Worm (Caenorhabditis elegans) whole organism, young adult: Measurements from ENCODE around the gene sft-4.

Experiments
- C06A6.2 ChIP-seq: fragments of 200-800 bp; sonication (Bioruptor generic); conservative IDR thresholded peaks from 2 replicates; pipeline ENCODE4 v1.3.6; 2022; ENCODE audit warnings: missing genetic modification characterization, missing compliant biosample characterization
- C17E4.6 ChIP-seq: fragments of 200-800 bp; sonication (Bioruptor generic); IDR thresholded peaks from 2 replicates; pipeline ENCODE4 v1.3.6; 2022; ENCODE audit warnings: missing genetic modification reagents, missing genetic modification characterization, missing compliant biosample characterization
- D2030.7 ChIP-seq: fragments of 200-800 bp; sonication (Bioruptor generic); IDR thresholded peaks from 2 replicates; pipeline ENCODE4 v1.3.6; 2022; ENCODE audit warnings: missing genetic modification reagents, missing genetic modification characterization, missing compliant biosample characterization
- F22D6.2 ChIP-seq: sonication (generic microtip); optimal IDR thresholded peaks from 2 replicates; lab custom pipeline; 2016; ENCODE audit warnings: mild to moderate bottlenecking, missing genetic modification characterization, missing compliant biosample characterization
- F39B2.1 ChIP-seq: fragments of 200-800 bp; sonication (Bioruptor generic); IDR thresholded peaks from 2 replicates; pipeline ENCODE4 v1.3.6; 2022; ENCODE audit warnings: missing genetic modification reagents, missing genetic modification characterization, missing compliant biosample characterization
- F55B11.4 ChIP-seq: sonication (generic microtip); optimal IDR thresholded peaks from 2 replicates; lab custom pipeline; 2016; ENCODE audit warnings: missing compliant biosample characterization, missing genetic modification characterization, borderline replicate concordance; ENCODE audit not compliant: insufficient read depth
- T07F8.4 ChIP-seq: sonication (generic microtip); optimal IDR thresholded peaks from 2 replicates; lab custom pipeline; 2016; ENCODE audit warnings: mild to moderate bottlenecking, missing genetic modification characterization, moderate library complexity, missing compliant biosample characterization
- Y79H2A.3 ChIP-seq: fragments of 200-800 bp; sonication (Bioruptor generic); conservative IDR thresholded peaks from 2 replicates; pipeline ENCODE4 v1.3.6; 2022; ENCODE audit warnings: missing genetic modification reagents, missing genetic modification characterization, missing compliant biosample characterization
- Y95B8A.8 ChIP-seq: fragments of 200-800 bp; sonication (Bioruptor generic); IDR thresholded peaks from 2 replicates; pipeline ENCODE4 v1.3.6; 2022; ENCODE audit warnings: missing genetic modification reagents, missing genetic modification characterization, missing compliant biosample characterization
- akir-1 ChIP-seq: fragments of 200-800 bp; sonication (Bioruptor generic); optimal IDR thresholded peaks from 2 replicates; lab custom pipeline; 2018; ENCODE audit warnings: mild to moderate bottlenecking, missing genetic modification characterization, moderate library complexity, missing compliant biosample characterization
- ama-1 ChIP-seq, 3 experiments: fragments of 150-350 bp in 1 of 3; sonication (generic microtip) in 2 of 3; optimal IDR thresholded peaks; 2 replicates each; lab custom pipeline; 2014 to 2018; ENCODE audit warnings: missing biosample characterization in 2 of 3, missing genetic modification characterization in 2 of 3, missing genetic modification reagents in 2 of 3
- attf-5 ChIP-seq: fragments of 200-800 bp; sonication (Bioruptor generic); optimal IDR thresholded peaks from 2 replicates; lab custom pipeline; 2018; ENCODE audit warnings: mild to moderate bottlenecking, missing genetic modification characterization, missing compliant biosample characterization
- ceh-100 ChIP-seq: fragments of 200-800 bp; sonication (Bioruptor generic); IDR thresholded peaks from 2 replicates; pipeline ENCODE4 v1.3.6; 2022; ENCODE audit warnings: missing genetic modification reagents, missing genetic modification characterization, missing compliant biosample characterization
- die-1 ChIP-seq: sonication (generic microtip); optimal IDR thresholded peaks from 2 replicates; lab custom pipeline; 2016; ENCODE audit warnings: missing genotype, mild to moderate bottlenecking, missing genetic modification characterization, missing compliant biosample characterization
- dpff-1 ChIP-seq: sonication (generic microtip); optimal IDR thresholded peaks from 2 replicates; lab custom pipeline; 2017; ENCODE audit warnings: mild to moderate bottlenecking, missing genetic modification characterization, missing compliant biosample characterization
- ekl-4 ChIP-seq: fragments of 200-800 bp; sonication (Bioruptor generic); IDR thresholded peaks from 2 replicates; pipeline ENCODE4 v1.3.6; 2022; ENCODE audit warnings: missing genetic modification reagents, missing genetic modification characterization, missing compliant biosample characterization
- gei-17 ChIP-seq: fragments of 200-800 bp; sonication (Bioruptor generic); optimal IDR thresholded peaks from 2 replicates; lab custom pipeline; 2018; ENCODE audit warnings: mild to moderate bottlenecking, missing genetic modification characterization, missing compliant biosample characterization
- hlh-12 ChIP-seq: sonication (generic microtip); optimal IDR thresholded peaks from 2 replicates; lab custom pipeline; 2016; ENCODE audit warnings: missing genetic modification characterization, missing compliant biosample characterization
- hmg-20 ChIP-seq: fragments of 200-800 bp; sonication (Bioruptor generic); IDR thresholded peaks from 2 replicates; pipeline ENCODE4 v1.3.6; 2022; ENCODE audit warnings: missing genetic modification reagents, missing genetic modification characterization, missing compliant biosample characterization
- hsf-1 ChIP-seq: fragments of 200-800 bp; sonication (Bioruptor generic); IDR thresholded peaks from 2 replicates; pipeline ENCODE4 v1.3.6; 2022; ENCODE audit warnings: missing genetic modification reagents, missing genetic modification characterization, missing compliant biosample characterization
- lag-1 ChIP-seq: fragments of 200-800 bp; sonication (Bioruptor generic); IDR thresholded peaks from 2 replicates; pipeline ENCODE4 v1.3.6; 2022; ENCODE audit warnings: missing genetic modification reagents, missing genetic modification characterization, missing compliant biosample characterization
- lin-26 ChIP-seq: fragments of 200-800 bp; sonication (Bioruptor generic); IDR thresholded peaks from 2 replicates; pipeline ENCODE4 v1.3.6; 2022; ENCODE audit warnings: missing genetic modification reagents, missing genetic modification characterization, missing compliant biosample characterization
- madf-3 ChIP-seq: fragments of 200-800 bp; sonication (Bioruptor generic); IDR thresholded peaks from 2 replicates; pipeline ENCODE4 v1.3.6; 2022; ENCODE audit warnings: missing genetic modification reagents, missing genetic modification characterization, missing compliant biosample characterization
- madf-6 ChIP-seq: fragments of 200-800 bp; sonication (Bioruptor generic); IDR thresholded peaks from 2 replicates; pipeline ENCODE4 v1.3.6; 2022; ENCODE audit warnings: missing genetic modification reagents, missing genetic modification characterization, missing compliant biosample characterization
- mel-28 ChIP-seq: sonication (generic microtip); optimal IDR thresholded peaks from 2 replicates; lab custom pipeline; 2016; ENCODE audit warnings: borderline replicate concordance, mild to moderate bottlenecking, missing genetic modification characterization, missing compliant biosample characterization
- mes-4 ChIP-seq: sonication (generic microtip); optimal IDR thresholded peaks from 2 replicates; lab custom pipeline; 2016; ENCODE audit warnings: missing genotype, missing genetic modification characterization, missing compliant biosample characterization
- mxl-1 ChIP-seq: sonication (generic microtip); optimal IDR thresholded peaks from 2 replicates; lab custom pipeline; 2016; ENCODE audit warnings: missing genetic modification characterization, missing compliant biosample characterization
- nfyb-1 ChIP-seq: fragments of 200-800 bp; sonication (Bioruptor generic); IDR thresholded peaks from 2 replicates; pipeline ENCODE4 v1.3.6; 2022; ENCODE audit warnings: missing genetic modification reagents, missing genetic modification characterization, missing compliant biosample characterization
- nhr-120 ChIP-seq: fragments of 200-800 bp; sonication (Bioruptor generic); IDR thresholded peaks from 2 replicates; pipeline ENCODE4 v1.3.6; 2022; ENCODE audit warnings: missing genetic modification characterization, missing compliant biosample characterization
- pha-4 ChIP-seq: fragments of 150-350 bp; sonication (generic microtip); optimal IDR thresholded peaks from 2 replicates; lab custom pipeline; 2014; ENCODE audit warnings: missing biosample characterization, missing genetic modification reagents, missing genetic modification characterization
- repo-1 ChIP-seq: sonication (generic microtip); optimal IDR thresholded peaks from 2 replicates; lab custom pipeline; 2017; ENCODE audit warnings: mild to moderate bottlenecking, missing genetic modification characterization, missing compliant biosample characterization
- snpc-1.3 ChIP-seq: sonication (generic microtip); optimal IDR thresholded peaks from 2 replicates; lab custom pipeline; 2017; ENCODE audit warnings: missing genetic modification characterization, mild to moderate bottlenecking, missing compliant biosample characterization, antibody characterized with exemption, moderate library complexity, missing genotype, missing genetic modification reagents; ENCODE audit not compliant: insufficient read depth
- snpc-3.4 ChIP-seq: sonication (generic microtip); optimal IDR thresholded peaks from 2 replicates; lab custom pipeline; 2017; ENCODE audit warnings: missing genetic modification characterization, mild to moderate bottlenecking, missing compliant biosample characterization, antibody characterized with exemption, moderate library complexity, missing genotype, missing genetic modification reagents
- xnd-1 ChIP-seq: sonication (generic microtip); optimal IDR thresholded peaks from 2 replicates; lab custom pipeline; 2016; ENCODE audit warnings: missing genotype, missing genetic modification reagents, missing genetic modification characterization, missing compliant biosample characterization
- zfh-2 ChIP-seq: fragments of 200-800 bp; sonication (Bioruptor generic); conservative IDR thresholded peaks from 2 replicates; pipeline ENCODE4 v1.3.6; 2022; ENCODE audit warnings: missing genetic modification reagents, missing genetic modification characterization, missing compliant biosample characterization
- zim-3 ChIP-seq: sonication (generic microtip); optimal IDR thresholded peaks from 2 replicates; lab custom pipeline; 2017; ENCODE audit warnings: mild to moderate bottlenecking, missing genetic modification characterization, moderate library complexity, missing compliant biosample characterization
- ztf-3 ChIP-seq: fragments of 200-800 bp; sonication (Bioruptor generic); optimal IDR thresholded peaks from 2 replicates; lab custom pipeline; 2018; ENCODE audit warnings: mild to moderate bottlenecking, missing genetic modification characterization, missing compliant biosample characterization
- ztf-6 ChIP-seq: fragments of 200-800 bp; sonication (Bioruptor generic); IDR thresholded peaks from 2 replicates; pipeline ENCODE4 v1.3.6; 2022; ENCODE audit warnings: missing genetic modification reagents, missing genetic modification characterization, missing compliant biosample characterization

The sft-4 gene

ce11 chrX:5799229-5799628, 18.7 kb upstream of the sft-4 start:
- no peak for TF ChIP-seq akir-1 (GFP tag; lab: Kevin White, UChicago)
- TF ChIP-seq F55B11.4 (tag; lab: Kevin White, UChicago): no peak
- no peak for TF ChIP-seq nfyb-1 (GFP tag; lab: Robert Waterston, UW)
- TF ChIP-seq mel-28 (tag; lab: Kevin White, UChicago): no peak
- TF ChIP-seq C06A6.2 (GFP tag; lab: Robert Waterston, UW): no peak
- no peak for TF ChIP-seq nhr-120 (GFP tag; lab: Robert Waterston, UW)
- no peak for TF ChIP-seq lag-1
- TF ChIP-seq mes-4: no peak
- TF ChIP-seq repo-1 (tag; lab: Kevin White, UChicago): no peak
- TF ChIP-seq snpc-3.4 (tag; lab: Kevin White, UChicago): no peak
- TF ChIP-seq zim-3 (tag; lab: Kevin White, UChicago): no peak
- no peak for TF ChIP-seq T07F8.4 (tag; lab: Kevin White, UChicago)
- TF ChIP-seq hmg-20 (GFP tag; lab: Robert Waterston, UW): no peak
- TF ChIP-seq ztf-6 (GFP tag; lab: Robert Waterston, UW): no peak
- TF ChIP-seq, all 124 proteins: peak for 0

DNA sequence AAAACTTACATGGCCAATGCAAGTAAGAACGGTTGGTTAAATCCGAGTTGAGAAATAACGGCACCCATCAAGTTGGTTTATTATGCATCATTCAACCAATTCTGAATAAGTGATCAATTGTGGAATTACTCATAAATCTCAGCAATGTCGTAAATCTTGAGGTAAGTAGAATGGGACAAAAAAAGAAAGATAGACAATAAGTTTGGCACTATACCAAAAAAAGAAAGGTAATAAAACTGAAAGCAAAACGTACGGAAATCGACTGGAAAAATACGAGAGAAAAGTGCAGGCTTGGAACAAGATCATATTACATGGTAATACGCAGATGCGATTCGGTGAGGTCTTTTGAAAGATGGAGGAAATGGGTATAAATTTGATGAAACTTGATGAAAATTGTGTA, 18.2 kb upstream of the sft-4 start, which contains the start of gene F46G11.4:
Gene F46G11.4, minus strand, starts transcription at position 101 of the 400 bp plus-strand sequence.
- TF ChIP-seq F39B2.1 (GFP tag; lab: Robert Waterston, UW) (no peak), madf-3 (no peak), pha-4 (tag; lab: Kevin White, UChicago) (no peak), C17E4.6 (no peak), ama-1 (optimal IDR thresholded peaks at IDR 0.05; lab: Kevin White, UChicago) (no peak), ama-1 (GFP tag; optimal IDR thresholded peaks at IDR 0.05; lab: Kevin White, UChicago) (no peak), gei-17 (GFP tag; lab: Kevin White, UChicago) (no peak), ekl-4 (GFP tag; lab: Robert Waterston, UW) (no peak), madf-6 (GFP tag; lab: Robert Waterston, UW) (no peak), dpff-1 (tag; lab: Kevin White, UChicago) (no peak)

DNA sequence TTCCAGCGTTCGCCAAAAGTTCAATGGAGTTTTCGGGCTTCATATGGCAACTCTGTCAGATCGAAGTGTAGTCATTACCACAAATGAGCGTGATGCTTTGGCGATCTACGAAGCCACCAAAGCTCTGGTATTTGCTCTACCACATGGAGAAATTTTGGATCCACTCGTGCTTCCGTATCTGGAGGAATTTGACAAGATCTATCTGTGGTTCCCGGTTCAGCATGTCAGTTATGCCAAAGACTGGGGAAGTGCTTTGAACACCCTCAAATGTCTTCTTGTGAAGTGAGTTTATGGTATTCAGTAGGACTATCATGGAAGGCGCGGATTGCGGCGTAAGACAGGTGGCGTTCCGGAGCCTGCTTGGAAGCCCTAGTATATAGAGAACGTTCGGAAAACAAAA, 13.9 kb upstream of the sft-4 start:
- TF ChIP-seq mes-4: no peak
- no peak for TF ChIP-seq xnd-1 (tag; lab: Kevin White, UChicago)
- TF ChIP-seq ceh-100 (GFP tag; lab: Robert Waterston, UW): no peak
- TF ChIP-seq hlh-12: no peak
- no peak for TF ChIP-seq zfh-2 (GFP tag; lab: Robert Waterston, UW)
- no peak for TF ChIP-seq attf-5
- no peak for TF ChIP-seq akir-1 (GFP tag; lab: Kevin White, UChicago)
- TF ChIP-seq F22D6.2 (tag; lab: Kevin White, UChicago): no peak
- no peak for TF ChIP-seq lin-26 (GFP tag; lab: Robert Waterston, UW)
- TF ChIP-seq pha-4 (tag; lab: Kevin White, UChicago): no peak
- TF ChIP-seq mxl-1 (tag; lab: Kevin White, UChicago): no peak
- TF ChIP-seq snpc-1.3 (tag; lab: Kevin White, UChicago): no peak
- TF ChIP-seq D2030.7 (GFP tag; lab: Robert Waterston, UW): no peak
- TF ChIP-seq ztf-3 (GFP tag; lab: Kevin White, UChicago): no peak
- no peak for TF ChIP-seq die-1 (tag; lab: Kevin White, UChicago)
- TF ChIP-seq Y79H2A.3: no peak
- no peak for TF ChIP-seq hsf-1 (GFP tag; lab: Robert Waterston, UW)
- no peak for TF ChIP-seq Y95B8A.8 (GFP tag; lab: Robert Waterston, UW)
